Worm (Caenorhabditis elegans) whole organism, late embryonic: ENCODE results near the gene rpac-40.

Experiments used
- ama-1 ChIP-seq: fragments of 150-350 bp; optimal IDR thresholded peaks from 2 replicates; lab custom pipeline; 2014
- ceh-2 ChIP-seq: sonication (generic microtip); optimal IDR thresholded peaks from 2 replicates; lab custom pipeline; 2016; ENCODE audit warnings: missing genotype, missing genetic modification characterization, missing compliant biosample characterization
- ceh-6 ChIP-seq: fragments of 200-800 bp; sonication (Bioruptor generic); optimal IDR thresholded peaks from 2 replicates; lab custom pipeline; 2018; ENCODE audit warnings: mild to moderate bottlenecking, missing genetic modification characterization, missing compliant biosample characterization
- ceh-9 ChIP-seq: sonication (generic microtip); optimal IDR thresholded peaks from 2 replicates; lab custom pipeline; 2016; ENCODE audit warnings: mild to moderate bottlenecking, missing genetic modification characterization, inconsistent platforms, missing compliant biosample characterization
- elt-2 ChIP-seq: sonication (generic microtip); optimal IDR thresholded peaks from 2 replicates; lab custom pipeline; 2016; ENCODE audit warnings: missing genetic modification reagents, missing genetic modification characterization, missing compliant biosample characterization
- ets-4 ChIP-seq: sonication (generic microtip); optimal IDR thresholded peaks from 2 replicates; lab custom pipeline; 2016; ENCODE audit warnings: missing genetic modification characterization, missing compliant biosample characterization
- fax-1 ChIP-seq: sonication (generic microtip); optimal IDR thresholded peaks from 2 replicates; lab custom pipeline; 2016; ENCODE audit warnings: missing genotype, missing genetic modification characterization, missing compliant biosample characterization
- npax-4 ChIP-seq: sonication (generic microtip); optimal IDR thresholded peaks from 2 replicates; lab custom pipeline; 2016; ENCODE audit warnings: missing genetic modification characterization, missing compliant biosample characterization
- ref-2 ChIP-seq: sonication (generic microtip); optimal IDR thresholded peaks from 2 replicates; lab custom pipeline; 2016; ENCODE audit warnings: missing genetic modification characterization, missing compliant biosample characterization
- sox-2 ChIP-seq: fragments of 200-800 bp; sonication (Bioruptor generic); IDR thresholded peaks from 2 replicates; pipeline ENCODE4 v1.3.6; 2022; ENCODE audit warnings: missing genetic modification reagents, missing genetic modification characterization, missing compliant biosample characterization
- tbx-7 ChIP-seq: sonication (generic microtip); optimal IDR thresholded peaks from 2 replicates; lab custom pipeline; 2016; ENCODE audit warnings: missing genotype, missing genetic modification characterization, missing compliant biosample characterization

DNA sequence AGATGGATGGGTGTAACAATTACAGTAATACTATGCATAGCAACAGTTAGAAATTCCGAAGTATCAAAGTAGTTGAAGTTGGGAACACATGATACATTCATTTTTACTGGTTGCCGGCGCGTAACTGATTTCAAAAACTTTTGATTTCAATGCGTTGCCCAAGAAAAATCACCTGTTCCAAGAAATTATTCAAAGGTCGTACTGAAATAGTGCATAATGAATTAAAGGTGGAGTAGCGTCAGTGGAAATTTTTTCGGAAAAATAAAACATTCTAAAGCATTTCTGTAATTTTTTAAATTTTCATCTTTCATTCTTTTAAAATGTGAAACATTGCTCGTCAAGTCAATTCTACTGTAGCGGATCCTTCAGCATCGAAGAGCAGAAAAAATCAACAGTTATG is 41.0 kb downstream of the rpac-40 start, which contains the start of gene srh-204:
- TF ChIP-seq ceh-2 (tag; lab: Kevin White, UChicago) (no peak), tbx-7 (no peak), ceh-6 (no peak), ets-4 (tag; lab: Kevin White, UChicago) (no peak), ceh-9 (tag; lab: Kevin White, UChicago) (no peak), ama-1 (no peak), elt-2 (tag; lab: Kevin White, UChicago) (no peak), ref-2 (tag; lab: Kevin White, UChicago) (no peak), fax-1 (tag; lab: Kevin White, UChicago) (no peak), sox-2 (GFP tag; lab: Robert Waterston, UW) (no peak), npax-4 (tag; lab: Kevin White, UChicago) (no peak)
